Worm (Caenorhabditis elegans): ENCODE results near the gene atn-1.
A peak's percentile ranks its signal among the peaks of the same experiment; 100 is the strongest.

- TF ChIP-seq nhr-47 (tag; optimal IDR thresholded peaks at IDR 0.05) (peak; percentile 40), efl-3 (GFP tag; optimal IDR thresholded peaks at IDR 0.05) (no peak), lsy-2 (tag; optimal IDR thresholded peaks at IDR 0.05) (peak in 1 of 2 experiments; percentile 70), snpc-4 (tag; optimal IDR thresholded peaks at IDR 0.05) (no peak), hpl-2 (GFP tag; optimal IDR thresholded peaks at IDR 0.05) (no peak), ceh-82 (tag; optimal IDR thresholded peaks at IDR 0.05) (peak in 1 of 3 experiments; percentile 34), ets-5 (GFP tag; IDR thresholded peaks at IDR 0.05) (no peak), pqm-1 (tag; optimal IDR thresholded peaks at IDR 0.05) (no peak), lin-39 (tag; optimal IDR thresholded peaks at IDR 0.05) (no peak)
Measured at ce11 chrV:12450441-12450840, 27.8 kb upstream of the atn-1 start, which contains the start of gene F28C1.1.
